Worm (Caenorhabditis elegans) whole organism, midembryonic: ENCODE measurements around the gene C31B8.9.

Experiments
- T22C8.4 ChIP-seq: fragments of 200-800 bp; sonication (Bioruptor generic); IDR thresholded peaks from 2 replicates; pipeline ENCODE4 v1.3.6; 2022; ENCODE audit warnings: missing genetic modification characterization, missing compliant biosample characterization
- flt-1 ChIP-seq: fragments of 200-800 bp; sonication (Bioruptor generic); IDR thresholded peaks from 2 replicates; pipeline ENCODE4 v1.3.6; 2022; ENCODE audit warnings: missing genetic modification characterization, missing compliant biosample characterization
- ref-1 ChIP-seq: fragments of 200-800 bp; sonication (Bioruptor generic); conservative IDR thresholded peaks from 2 replicates; pipeline ENCODE4 v1.3.6; 2022; ENCODE audit warnings: missing genetic modification reagents, missing genetic modification characterization, missing compliant biosample characterization
- ztf-23 ChIP-seq: fragments of 200-800 bp; sonication (Bioruptor generic); IDR thresholded peaks from 2 replicates; pipeline ENCODE4 v1.3.6; 2022; ENCODE audit warnings: missing genetic modification reagents, missing genetic modification characterization, missing compliant biosample characterization

- TF ChIP-seq flt-1 (GFP tag; lab: Robert Waterston, UW) (no peak), ref-1 (GFP tag; lab: Robert Waterston, UW) (no peak), ztf-23 (no peak), T22C8.4 (GFP tag; lab: Robert Waterston, UW) (no peak)
Observed at ce11 chrV:2864899-2865298, 47.9 kb downstream of the C31B8.9 start, which contains the start of gene srh-240.
